Worm (Caenorhabditis elegans) whole organism, L4 larva: Measurements from ENCODE around the gene F54F2.6.

Experiments used
- F37D6.2 ChIP-seq: sonication (generic microtip); optimal IDR thresholded peaks from 2 replicates; lab custom pipeline; 2016; ENCODE audit warnings: mild to moderate bottlenecking, missing genetic modification characterization, missing compliant biosample characterization
- Y48G9A.11 ChIP-seq: fragments of 200-800 bp; sonication (Bioruptor generic); IDR thresholded peaks from 2 replicates; pipeline ENCODE4 v1.3.6; 2022; ENCODE audit warnings: missing genetic modification reagents, missing genetic modification characterization, missing compliant biosample characterization
- ZK337.2 ChIP-seq: fragments of 200-800 bp; sonication (Bioruptor generic); IDR thresholded peaks from 2 replicates; pipeline ENCODE4 v1.3.6; 2022; ENCODE audit warnings: missing genetic modification reagents, missing genetic modification characterization, missing compliant biosample characterization
- ZK546.5 ChIP-seq, 2 experiments: sonication (generic microtip); optimal IDR thresholded peaks; 2 replicates each; lab custom pipeline; 2017; ENCODE audit warnings: missing biosample characterization in 2 of 2, missing genetic modification characterization in 2 of 2
- aha-1 ChIP-seq: fragments of 150-350 bp; peaks from one replicate; lab custom pipeline; 2014; ENCODE audit warnings: missing biosample characterization, missing genetic modification characterization
- ceh-20 ChIP-seq: fragments of 200-800 bp; sonication (Bioruptor generic); IDR thresholded peaks from 2 replicates; pipeline ENCODE4 v1.3.6; 2022; ENCODE audit warnings: missing genetic modification reagents, missing genetic modification characterization, missing compliant biosample characterization
- ceh-28 ChIP-seq: fragments of 150-350 bp; optimal IDR thresholded peaks from 2 replicates; lab custom pipeline; 2014; ENCODE audit warnings: missing biosample characterization, missing genetic modification reagents, missing genetic modification characterization
- ceh-44 ChIP-seq: fragments of 200-800 bp; sonication (Bioruptor generic); IDR thresholded peaks from 2 replicates; pipeline ENCODE4 v1.3.6; 2022; ENCODE audit warnings: missing genetic modification reagents, missing genetic modification characterization, missing compliant biosample characterization
- ceh-62 ChIP-seq: sonication (generic microtip); optimal IDR thresholded peaks from 2 replicates; lab custom pipeline; 2017; ENCODE audit warnings: missing biosample characterization, missing genetic modification characterization
- ctbp-1 ChIP-seq: fragments of 200-800 bp; sonication (Bioruptor generic); IDR thresholded peaks from 2 replicates; pipeline ENCODE4 v1.3.6; 2022; ENCODE audit warnings: missing genetic modification reagents, missing genetic modification characterization, missing compliant biosample characterization
- daf-12 ChIP-seq: fragments of 150-350 bp; optimal IDR thresholded peaks from 2 replicates; lab custom pipeline; 2014; ENCODE audit warnings: missing biosample characterization, missing genetic modification reagents, missing genetic modification characterization
- daf-16 ChIP-seq, 3 experiments: sonication (generic microtip); optimal IDR thresholded peaks; 2 replicates each; lab custom pipeline; 2016 to 2017; ENCODE audit warnings: missing genetic modification characterization in 3 of 3, missing genetic modification reagents in 3 of 3, mild to moderate bottlenecking in 2 of 3, missing compliant biosample characterization in 2 of 3, missing biosample characterization in 1 of 3, moderate library complexity in 1 of 3
- dmd-6 ChIP-seq: fragments of 200-800 bp; sonication (Bioruptor generic); IDR thresholded peaks from 2 replicates; pipeline ENCODE4 v1.3.6; 2022; ENCODE audit warnings: missing genetic modification reagents, missing genetic modification characterization, missing compliant biosample characterization
- dmd-9 ChIP-seq: fragments of 200-800 bp; sonication (Bioruptor generic); IDR thresholded peaks from 2 replicates; pipeline ENCODE4 v1.3.6; 2022; ENCODE audit warnings: missing genetic modification reagents, missing genetic modification characterization, missing compliant biosample characterization
- dpl-1 ChIP-seq: fragments of 150-350 bp; optimal IDR thresholded peaks from 2 replicates; lab custom pipeline; 2014; ENCODE audit warnings: missing biosample characterization, missing genetic modification reagents, missing genetic modification characterization
- duxl-1 ChIP-seq: sonication (generic microtip); optimal IDR thresholded peaks from 2 replicates; lab custom pipeline; 2016; ENCODE audit warnings: mild to moderate bottlenecking, missing genetic modification characterization, moderate library complexity, missing compliant biosample characterization; ENCODE audit not compliant: poor library complexity
- dve-1 ChIP-seq: sonication (generic microtip); optimal IDR thresholded peaks from 2 replicates; lab custom pipeline; 2017; ENCODE audit warnings: antibody characterized with exemption, mild to moderate bottlenecking, missing genetic modification characterization, missing compliant biosample characterization; ENCODE audit not compliant: insufficient read depth
- egl-27 ChIP-seq: sonication (generic microtip); optimal IDR thresholded peaks from 3 replicates; lab custom pipeline; 2017; ENCODE audit warnings: missing biosample characterization, missing genetic modification reagents, missing genetic modification characterization
- egl-43 ChIP-seq: fragments of 200-800 bp; sonication (Bioruptor generic); IDR thresholded peaks from 2 replicates; pipeline ENCODE4 v1.3.6; 2022; ENCODE audit warnings: missing genetic modification reagents, missing genetic modification characterization, missing compliant biosample characterization
- fos-1 ChIP-seq: fragments of 150-350 bp; optimal IDR thresholded peaks from 2 replicates; lab custom pipeline; 2014; ENCODE audit warnings: missing biosample characterization, missing genetic modification characterization
- madf-5 ChIP-seq, 2 experiments: fragments of 200-800 bp; sonication (Bioruptor generic); IDR thresholded peaks; 2 replicates each; pipeline ENCODE4 v1.3.6; 2022; ENCODE audit warnings: missing compliant biosample characterization in 2 of 2, missing genetic modification characterization in 2 of 2
- madf-9 ChIP-seq: fragments of 200-800 bp; sonication (Bioruptor generic); conservative IDR thresholded peaks from 2 replicates; pipeline ENCODE4 v1.3.6; 2022; ENCODE audit warnings: missing genetic modification reagents, missing genetic modification characterization, missing compliant biosample characterization
- mxl-2 ChIP-seq: fragments of 200-800 bp; sonication (Bioruptor generic); conservative IDR thresholded peaks from 2 replicates; pipeline ENCODE4 v1.3.6; 2022; ENCODE audit warnings: missing genetic modification reagents, missing genetic modification characterization, missing compliant biosample characterization
- nhr-28 ChIP-seq: fragments of 150-350 bp; optimal IDR thresholded peaks from 2 replicates; lab custom pipeline; 2014; ENCODE audit warnings: missing biosample characterization, missing genetic modification characterization
- nhr-48 ChIP-seq: sonication (generic microtip); optimal IDR thresholded peaks from 2 replicates; lab custom pipeline; 2016; ENCODE audit warnings: mild to moderate bottlenecking, missing genetic modification characterization, missing compliant biosample characterization
- pha-4 ChIP-seq, 2 experiments: fragments of 150-350 bp in 1 of 2; fragments of 200-800 bp in 1 of 2; sonication (Bioruptor generic) in 1 of 2; IDR thresholded peaks in 1 of 2; optimal IDR thresholded peaks in 1 of 2; 2 replicates each; pipeline versions ENCODE4 v1.3.6 to Lab custom; 2014 to 2022; ENCODE audit warnings: missing genetic modification characterization in 2 of 2, missing genetic modification reagents in 2 of 2, missing biosample characterization in 1 of 2, missing compliant biosample characterization in 1 of 2
- pqm-1 ChIP-seq: sonication (generic microtip); optimal IDR thresholded peaks from 2 replicates; lab custom pipeline; 2017; ENCODE audit warnings: missing biosample characterization, missing genetic modification characterization
- sdz-12 ChIP-seq: fragments of 200-800 bp; sonication (Bioruptor generic); optimal IDR thresholded peaks from 2 replicates; lab custom pipeline; 2018; ENCODE audit warnings: mild to moderate bottlenecking, missing genetic modification characterization, missing compliant biosample characterization
- set-16 ChIP-seq: fragments of 200-800 bp; sonication (Bioruptor generic); IDR thresholded peaks from 2 replicates; pipeline ENCODE4 v1.3.6; 2022; ENCODE audit warnings: missing genetic modification reagents, missing genetic modification characterization, missing compliant biosample characterization
- skn-1 ChIP-seq: fragments of 150-350 bp; optimal IDR thresholded peaks from 2 replicates; lab custom pipeline; 2014; ENCODE audit warnings: missing biosample characterization, missing genetic modification characterization
- snpc-1.2 ChIP-seq: fragments of 200-800 bp; sonication (Bioruptor generic); IDR thresholded peaks from 2 replicates; pipeline ENCODE4 v1.3.6; 2022; ENCODE audit warnings: missing genetic modification reagents, missing genetic modification characterization, missing compliant biosample characterization
- spr-3 ChIP-seq: fragments of 200-800 bp; sonication (Bioruptor generic); optimal IDR thresholded peaks from 2 replicates; lab custom pipeline; 2018; ENCODE audit warnings: mild to moderate bottlenecking, missing genetic modification characterization, missing compliant biosample characterization
- unc-62 ChIP-seq, 3 experiments: fragments of 150-350 bp in 1 of 3; sonication (generic microtip); optimal IDR thresholded peaks in 2 of 3; peaks in 1 of 3; 1 replicate in 1 of 3; 2 replicates in 2 of 3; lab custom pipeline; 2014 to 2017; ENCODE audit warnings: missing biosample characterization in 3 of 3, missing genetic modification characterization in 3 of 3, missing genetic modification reagents in 3 of 3, missing genotype in 1 of 3
- zip-2 ChIP-seq: fragments of 150-350 bp; optimal IDR thresholded peaks from 2 replicates; lab custom pipeline; 2014; ENCODE audit warnings: missing biosample characterization, missing genetic modification characterization
- ztf-7 ChIP-seq: fragments of 150-350 bp; optimal IDR thresholded peaks from 2 replicates; lab custom pipeline; 2014; ENCODE audit warnings: missing biosample characterization, missing genetic modification characterization

F54F2.6 gene

DNA sequence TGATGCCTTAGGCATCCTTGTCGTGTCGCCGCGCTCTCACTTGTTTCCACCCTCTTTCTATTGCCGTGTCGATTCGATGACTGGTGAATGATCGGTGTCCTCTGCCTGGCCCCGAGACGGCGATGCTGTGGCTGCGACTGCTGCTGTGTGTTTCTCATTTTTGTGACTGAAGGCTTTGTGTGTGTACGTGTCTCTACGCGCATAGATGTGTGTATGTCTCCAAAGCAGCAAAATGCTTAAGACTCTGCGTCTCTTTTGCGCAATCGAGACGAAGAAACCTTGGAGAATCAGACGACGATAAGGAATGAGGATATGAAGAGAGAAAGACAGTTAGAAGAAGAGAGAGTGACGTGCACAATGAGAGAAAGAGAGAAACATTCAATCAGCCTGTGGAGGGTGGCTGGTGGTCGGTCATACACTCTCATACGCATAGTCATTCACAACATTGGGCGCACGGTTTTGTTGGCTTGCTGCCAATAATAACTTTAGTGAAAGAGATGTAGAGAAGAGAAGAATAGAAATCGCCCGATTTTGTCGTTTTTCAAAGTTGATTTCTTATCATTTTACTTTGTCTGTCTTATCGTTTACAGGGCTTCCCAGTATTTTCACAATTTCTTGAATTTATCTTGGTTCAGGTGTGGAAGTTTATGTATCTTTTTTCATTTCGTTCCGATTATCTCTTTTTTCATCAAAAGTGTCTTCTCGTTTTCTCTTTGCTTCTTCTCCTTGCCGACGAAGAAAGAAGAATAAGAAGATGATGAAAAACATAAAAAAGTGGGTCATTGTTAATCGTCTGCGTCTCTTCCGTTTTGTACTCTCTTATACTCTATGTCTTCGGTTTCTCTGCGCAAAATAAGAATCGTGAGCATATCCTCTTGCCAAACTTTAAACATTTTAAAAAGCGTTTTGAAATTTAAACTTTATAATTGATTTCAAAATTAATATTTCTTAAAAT, 1.6 kb upstream of the F54F2.6 start (continued):
- TF ChIP-seq pha-4 (GFP tag; IDR thresholded peaks at IDR 0.05; lab: Robert Waterston, UW) (peak; percentile 81), pha-4 (tag; optimal IDR thresholded peaks at IDR 0.05; lab: Kevin White, UChicago) (peak; percentile 86), pqm-1 (peak; percentile 37), egl-43 (peak; percentile 81), Y48G9A.11 (GFP tag; lab: Robert Waterston, UW) (no peak), dmd-6 (GFP tag; lab: Robert Waterston, UW) (peak; percentile 96), skn-1 (tag; lab: Kevin White, UChicago) (no peak), ztf-7 (tag; lab: Kevin White, UChicago) (peak; percentile 59), daf-16 (GFP tag; optimal IDR thresholded peaks at IDR 0.05; lab: Kevin White, UChicago) (peak; percentile 79 to 96), daf-16 (tag; optimal IDR thresholded peaks at IDR 0.05; lab: Kevin White, UChicago) (peak; percentile 82), nhr-28 (tag; lab: Kevin White, UChicago) (peak; percentile 96), ceh-44 (GFP tag; lab: Robert Waterston, UW) (peak; percentile 55; the same call in 1 of the 2 replicates), dpl-1 (GFP tag; lab: Kevin White, UChicago) (peak; percentile 58), ctbp-1 (GFP tag; lab: Robert Waterston, UW) (peak; percentile 83), ZK546.5 (tag; optimal IDR thresholded peaks at IDR 0.05; lab: Kevin White, UChicago) (no peak), dmd-9 (no peak), madf-5 (GFP tag; IDR thresholded peaks at IDR 0.05; lab: Robert Waterston, UW) (0 out of 4 replicates have a peak, but pooled peaks of 1 of the 2 experiments have one; percentile 5), F37D6.2 (peak; percentile 82), sdz-12 (GFP tag; lab: Kevin White, UChicago) (no peak), spr-3 (GFP tag; lab: Kevin White, UChicago) (peak; percentile 21), dve-1 (tag; lab: Kevin White, UChicago) (peak; percentile 98), snpc-1.2 (GFP tag; lab: Robert Waterston, UW) (peak; percentile 29; the same call in 1 of the 2 replicates), ceh-20 (peak; percentile 73), duxl-1 (peak; percentile 57), egl-27 (tag; lab: Kevin White, UChicago) (peak; percentile 92), aha-1 (tag; lab: Kevin White, UChicago) (peak; percentile 100), ZK337.2 (GFP tag; lab: Robert Waterston, UW) (peak; percentile 12; the same call in 1 of the 2 replicates), zip-2 (tag; lab: Kevin White, UChicago) (no peak), fos-1 (tag; lab: Kevin White, UChicago) (peak; percentile 87), nhr-48 (tag; lab: Kevin White, UChicago) (peak; percentile 95), daf-12 (tag; lab: Kevin White, UChicago) (no peak), madf-9 (GFP tag; lab: Robert Waterston, UW) (no peak; the same call in 1 of the 2 replicates), ceh-28 (tag; lab: Kevin White, UChicago) (peak; percentile 68)

DNA sequence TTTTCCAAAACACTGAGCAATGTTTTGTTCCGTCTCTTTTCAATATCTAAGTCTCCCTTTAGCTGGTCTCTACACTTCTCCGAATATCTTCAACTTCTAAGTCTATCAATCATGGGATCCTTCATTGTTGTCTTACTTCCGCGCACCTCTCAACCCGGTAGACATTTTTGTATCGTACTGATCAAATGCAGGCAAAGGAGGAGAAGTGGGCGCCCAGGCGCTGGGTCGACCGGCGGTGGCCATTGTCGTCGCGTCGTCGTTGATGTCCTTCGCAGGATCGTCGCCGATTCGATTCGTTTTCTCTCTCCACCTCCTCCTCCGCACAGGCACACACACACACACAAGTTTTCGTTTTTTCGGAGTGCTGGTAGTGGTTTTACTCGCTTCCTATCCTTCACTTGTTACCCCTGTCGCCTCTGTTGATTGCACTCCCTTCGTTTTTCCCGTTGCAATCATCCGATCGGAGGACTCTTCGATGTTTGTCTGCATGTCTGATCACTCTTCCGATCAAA, 907 bp upstream of the F54F2.6 start:
- TF ChIP-seq set-16 (GFP tag; lab: Robert Waterston, UW) (peak; percentile 78; the same call in 1 of the 2 replicates), mxl-2 (GFP tag; lab: Robert Waterston, UW) (0 out of 2 replicates have a peak, but pooled peaks have one; percentile 39), aha-1 (tag; lab: Kevin White, UChicago) (peak; percentile 94), unc-62 (GFP tag; optimal IDR thresholded peaks at IDR 0.05 in 1 of 2; lab: Kevin White, UChicago) (peak in 1 of 2 experiments; percentile 40), unc-62 (tag; optimal IDR thresholded peaks at IDR 0.05; lab: Kevin White, UChicago) (no peak), ceh-62 (no peak)
